Worm (Caenorhabditis elegans) whole organism, early embryonic: Measurements from ENCODE around the gene nep-1.

Source experiments
- B0310.2 ChIP-seq: sonication (generic microtip); optimal IDR thresholded peaks from 2 replicates; lab custom pipeline; 2016; ENCODE audit warnings: mild to moderate bottlenecking, missing genetic modification characterization, missing compliant biosample characterization
- F13C5.2 ChIP-seq: sonication (generic microtip); optimal IDR thresholded peaks from 2 replicates; lab custom pipeline; 2017; ENCODE audit warnings: mild to moderate bottlenecking, missing genetic modification characterization, inconsistent platforms, missing compliant biosample characterization
- aly-1 ChIP-seq: sonication (generic microtip); optimal IDR thresholded peaks from 2 replicates; lab custom pipeline; 2016; ENCODE audit warnings: missing genetic modification characterization, missing compliant biosample characterization
- ama-1 ChIP-seq: fragments of 150-350 bp; optimal IDR thresholded peaks from 2 replicates; lab custom pipeline; 2014
- ceh-13 ChIP-seq: fragments of 200-800 bp; sonication (Bioruptor generic); optimal IDR thresholded peaks from 2 replicates; lab custom pipeline; 2018; ENCODE audit warnings: mild to moderate bottlenecking, missing genetic modification characterization, missing compliant biosample characterization
- ceh-36 ChIP-seq: sonication (generic microtip); optimal IDR thresholded peaks from 2 replicates; lab custom pipeline; 2016; ENCODE audit warnings: missing genetic modification characterization, inconsistent platforms, missing compliant biosample characterization
- ets-7 ChIP-seq: sonication (generic microtip); optimal IDR thresholded peaks from 2 replicates; lab custom pipeline; 2016; ENCODE audit warnings: missing genotype, missing genetic modification characterization, missing compliant biosample characterization
- flt-1 ChIP-seq: fragments of 200-800 bp; sonication (Bioruptor generic); IDR thresholded peaks from 2 replicates; pipeline ENCODE4 v1.3.6; 2022; ENCODE audit warnings: missing genetic modification characterization, missing compliant biosample characterization
- hmbx-1 ChIP-seq: sonication (generic microtip); optimal IDR thresholded peaks from 2 replicates; lab custom pipeline; 2016; ENCODE audit warnings: mild to moderate bottlenecking, missing genetic modification characterization, missing compliant biosample characterization
- hmg-4 ChIP-seq: fragments of 200-800 bp; sonication (Bioruptor generic); optimal IDR thresholded peaks from 2 replicates; lab custom pipeline; 2018; ENCODE audit warnings: mild to moderate bottlenecking, missing genetic modification characterization, missing compliant biosample characterization
- hnd-1 ChIP-seq: sonication (generic microtip); optimal IDR thresholded peaks from 2 replicates; lab custom pipeline; 2016; ENCODE audit warnings: missing genetic modification characterization, missing compliant biosample characterization
- pes-1 ChIP-seq: fragments of 200-800 bp; sonication (Bioruptor generic); IDR thresholded peaks from 2 replicates; pipeline ENCODE4 v1.3.6; 2022; ENCODE audit warnings: missing genetic modification reagents, missing genetic modification characterization, missing compliant biosample characterization
- scrt-1 ChIP-seq: fragments of 200-800 bp; sonication (Bioruptor generic); IDR thresholded peaks from 2 replicates; pipeline ENCODE4 v1.3.6; 2022; ENCODE audit warnings: missing genetic modification characterization, missing compliant biosample characterization
- sea-1 ChIP-seq: fragments of 200-800 bp; sonication (Bioruptor generic); conservative IDR thresholded peaks from 2 replicates; pipeline ENCODE4 v1.3.6; 2022; ENCODE audit warnings: missing genetic modification characterization, missing compliant biosample characterization
- tbx-11 ChIP-seq: fragments of 200-800 bp; sonication (Bioruptor generic); IDR thresholded peaks from 2 replicates; pipeline ENCODE4 v1.3.6; 2022; ENCODE audit warnings: missing genetic modification characterization, missing compliant biosample characterization
- tbx-37 ChIP-seq: fragments of 200-800 bp; sonication (Bioruptor generic); conservative IDR thresholded peaks from 2 replicates; pipeline ENCODE4 v1.3.6; 2022; ENCODE audit warnings: missing genetic modification reagents, missing genetic modification characterization, missing compliant biosample characterization
- tra-4 ChIP-seq: sonication (generic microtip); optimal IDR thresholded peaks from 2 replicates; lab custom pipeline; 2017; ENCODE audit warnings: missing genetic modification characterization, missing compliant biosample characterization

The nep-1 gene

ce11 chrII:11611462-11611861, 45.5 kb downstream of the nep-1 start:
- TF ChIP-seq ama-1 (no peak), hnd-1 (no peak), pes-1 (no peak), ets-7 (tag; lab: Kevin White, UChicago) (no peak), B0310.2 (tag; lab: Kevin White, UChicago) (no peak), tbx-37 (GFP tag; lab: Robert Waterston, UW) (no peak), ceh-13 (GFP tag; lab: Kevin White, UChicago) (no peak), scrt-1 (no peak), F13C5.2 (tag; lab: Kevin White, UChicago) (no peak), sea-1 (GFP tag; lab: Robert Waterston, UW) (no peak), flt-1 (no peak), hmbx-1 (no peak), hmg-4 (no peak), aly-1 (no peak), tbx-11 (GFP tag; lab: Robert Waterston, UW) (no peak), ceh-36 (tag; lab: Kevin White, UChicago) (no peak), tra-4 (tag; lab: Kevin White, UChicago) (no peak)

- no peak for TF ChIP-seq ets-7 (tag; lab: Kevin White, UChicago)
- TF ChIP-seq F13C5.2 (tag; lab: Kevin White, UChicago): no peak
- no peak for TF ChIP-seq ama-1
- TF ChIP-seq tbx-11 (GFP tag; lab: Robert Waterston, UW): no peak
- no peak for TF ChIP-seq aly-1
Measured at ce11 chrII:11604613-11605012, 52.4 kb downstream of the nep-1 start.
